Fruit fly (Drosophila melanogaster) whole organism, embryonic: ENCODE results near the gene Polr1H.
A peak's percentile ranks its signal among the peaks of the same experiment; 100 is the strongest.

Experiments
- Ada2b ChIP-seq: fragments of 200-800 bp; sonication (Bioruptor generic); IDR thresholded peaks from 2 replicates; pipeline ENCODE4 v1.3.6; 2022; ENCODE audit warnings: missing biosample characterization, missing genetic modification characterization
- Atf3 ChIP-seq: fragments of 200-800 bp; sonication (Bioruptor generic); optimal IDR thresholded peaks from 3 replicates; lab custom pipeline; 2016; ENCODE audit warnings: missing biosample characterization, missing genetic modification characterization
- CG10979 ChIP-seq: fragments of 200-800 bp; sonication (Bioruptor generic); optimal IDR thresholded peaks from 2 replicates; lab custom pipeline; 2018; ENCODE audit warnings: missing biosample characterization, mild to moderate bottlenecking, missing genetic modification characterization, moderate library complexity
- CG11723 ChIP-seq: fragments of 200-800 bp; sonication (Bioruptor generic); optimal IDR thresholded peaks from 2 replicates; lab custom pipeline; 2017; ENCODE audit warnings: missing biosample characterization, mild to moderate bottlenecking, missing genetic modification characterization
- CG12104 ChIP-seq: fragments of 200-800 bp; sonication (Bioruptor generic); optimal IDR thresholded peaks from 3 replicates; lab custom pipeline; 2016; ENCODE audit warnings: missing biosample characterization, missing genetic modification characterization
- CG12155 ChIP-seq: fragments of 200-800 bp; sonication (Bioruptor generic); optimal IDR thresholded peaks from 3 replicates; lab custom pipeline; 2016; ENCODE audit warnings: missing biosample characterization, missing genetic modification characterization
- CG15601 ChIP-seq: fragments of 200-800 bp; sonication (Bioruptor generic); optimal IDR thresholded peaks from 3 replicates; lab custom pipeline; 2019; ENCODE audit warnings: missing biosample characterization, mild to moderate bottlenecking, missing genetic modification characterization, moderate library complexity
- CG16813 ChIP-seq: fragments of 200-800 bp; sonication (Bioruptor generic); IDR thresholded peaks from 3 replicates; pipeline ENCODE4 v1.3.6; 2022; ENCODE audit warnings: missing biosample characterization, missing genetic modification characterization; ENCODE audit not compliant: partially characterized antibody
- CG17385 ChIP-seq: fragments of 200-800 bp; sonication (Bioruptor generic); optimal IDR thresholded peaks from 3 replicates; lab custom pipeline; 2018; ENCODE audit warnings: missing biosample characterization, mild to moderate bottlenecking, missing genetic modification characterization
- CG18476 ChIP-seq: fragments of 200-800 bp; sonication (Bioruptor generic); optimal IDR thresholded peaks from 2 replicates; lab custom pipeline; 2016; ENCODE audit warnings: missing biosample characterization, mild to moderate bottlenecking, missing genetic modification characterization
- CG34224 ChIP-seq: fragments of 200-800 bp; sonication (Bioruptor generic); IDR thresholded peaks from 3 replicates; pipeline ENCODE4 v1.3.6; 2022; ENCODE audit warnings: missing biosample characterization, missing genetic modification characterization; ENCODE audit not compliant: partially characterized antibody
- CG3838 ChIP-seq: fragments of 200-800 bp; sonication (Bioruptor generic); optimal IDR thresholded peaks from 3 replicates; lab custom pipeline; 2016; ENCODE audit warnings: missing biosample characterization, missing genetic modification characterization
- CG4424 ChIP-seq: fragments of 200-800 bp; sonication (Bioruptor generic); optimal IDR thresholded peaks from 3 replicates; lab custom pipeline; 2016; ENCODE audit warnings: missing biosample characterization, missing genetic modification characterization
- CG6689 ChIP-seq: fragments of 200-800 bp; sonication (Bioruptor generic); IDR thresholded peaks from 2 replicates; pipeline ENCODE4 v1.3.6; 2022; ENCODE audit warnings: missing biosample characterization, missing genetic modification characterization
- CG7839 ChIP-seq: fragments of 200-800 bp; sonication (Bioruptor generic); optimal IDR thresholded peaks from 3 replicates; lab custom pipeline; 2018; ENCODE audit warnings: missing biosample characterization, mild to moderate bottlenecking, missing genetic modification characterization, moderate library complexity
- CG8924 ChIP-seq: fragments of 200-800 bp; optimal IDR thresholded peaks from 3 replicates; lab custom pipeline; 2019; ENCODE audit warnings: missing biosample characterization, mild to moderate bottlenecking, missing genetic modification characterization, moderate library complexity
- CG9727 ChIP-seq: fragments of 200-800 bp; sonication (Bioruptor generic); optimal IDR thresholded peaks from 3 replicates; lab custom pipeline; 2017; ENCODE audit warnings: missing biosample characterization, mild to moderate bottlenecking, missing genetic modification characterization
- CG9817 ChIP-seq: fragments of 200-800 bp; sonication (Bioruptor generic); optimal IDR thresholded peaks from 2 replicates; lab custom pipeline; 2018; ENCODE audit warnings: missing biosample characterization, mild to moderate bottlenecking, missing genetic modification characterization, moderate library complexity
- D ChIP-seq, 2 experiments: fragments of 200-800 bp in 1 of 2; fragments of >200 bp in 1 of 2; sonication (Bioruptor generic) in 1 of 2; optimal IDR thresholded peaks; 2 replicates in 1 of 2; 3 replicates in 1 of 2; lab custom pipeline; 2017; ENCODE audit warnings: mild to moderate bottlenecking in 1 of 2, missing biosample characterization in 1 of 2, missing genetic modification characterization in 1 of 2, missing genetic modification reagents in 1 of 2
- Dad ChIP-seq: fragments of 200-800 bp; sonication (Bioruptor generic); optimal IDR thresholded peaks from 3 replicates; lab custom pipeline; 2016; ENCODE audit warnings: missing biosample characterization, missing genetic modification characterization
- Dll ChIP-seq: fragments of 200-800 bp; sonication (Bioruptor generic); IDR thresholded peaks from 4 replicates; pipeline ENCODE4 v1.3.6; 2022; ENCODE audit warnings: missing biosample characterization, missing genetic modification characterization; ENCODE audit not compliant: partially characterized antibody
- HLH3B ChIP-seq: fragments of 200-800 bp; sonication (Bioruptor generic); IDR thresholded peaks from 2 replicates; pipeline ENCODE4 v1.3.6; 2022; ENCODE audit warnings: missing biosample characterization, missing genetic modification characterization
- Hr51 ChIP-seq, 2 experiments: fragments of 200-800 bp; sonication (Bioruptor generic); optimal IDR thresholded peaks; 2 replicates in 1 of 2; 3 replicates in 1 of 2; lab custom pipeline; 2016 to 2018; ENCODE audit warnings: missing biosample characterization in 2 of 2, missing genetic modification characterization in 2 of 2, mild to moderate bottlenecking in 1 of 2, moderate library complexity in 1 of 2
- Jarid2 ChIP-seq: fragments of 200-800 bp; sonication (Bioruptor generic); optimal IDR thresholded peaks from 3 replicates; lab custom pipeline; 2017; ENCODE audit warnings: mild to moderate bottlenecking, missing biosample characterization, missing genetic modification reagents, missing genetic modification characterization
- Sox100B ChIP-seq: fragments of 200-800 bp; sonication (Bioruptor generic); optimal IDR thresholded peaks from 3 replicates; lab custom pipeline; 2018; ENCODE audit warnings: missing biosample characterization, mild to moderate bottlenecking, missing genetic modification characterization
- Sox102F ChIP-seq: fragments of 200-800 bp; sonication (Bioruptor generic); optimal IDR thresholded peaks from 2 replicates; lab custom pipeline; 2018; ENCODE audit warnings: missing biosample characterization, mild to moderate bottlenecking, missing genetic modification characterization, moderate library complexity
- YL-1 ChIP-seq: fragments of 200-800 bp; sonication (Bioruptor generic); optimal IDR thresholded peaks from 3 replicates; lab custom pipeline; 2017; ENCODE audit warnings: missing biosample characterization, mild to moderate bottlenecking, missing genetic modification characterization
- bsh ChIP-seq, 2 experiments: fragments of 200-800 bp; sonication (Bioruptor generic); optimal IDR thresholded peaks; 2 replicates each; lab custom pipeline; 2017 to 2018; ENCODE audit warnings: mild to moderate bottlenecking in 2 of 2, missing biosample characterization in 2 of 2, missing genetic modification characterization in 2 of 2, moderate library complexity in 1 of 2
- cg ChIP-seq: fragments of 200-800 bp; sonication (Bioruptor generic); optimal IDR thresholded peaks from 3 replicates; lab custom pipeline; 2019; ENCODE audit warnings: missing biosample characterization, mild to moderate bottlenecking, missing genetic modification characterization, moderate library complexity
- chn ChIP-seq: fragments of 200-800 bp; sonication (Bioruptor generic); optimal IDR thresholded peaks from 2 replicates; lab custom pipeline; 2016; ENCODE audit warnings: missing biosample characterization, missing genetic modification characterization
- corto ChIP-seq: fragments of 200-800 bp; sonication (Bioruptor generic); optimal IDR thresholded peaks from 2 replicates; lab custom pipeline; 2016; ENCODE audit warnings: missing biosample characterization, mild to moderate bottlenecking, missing genetic modification characterization, moderate library complexity
- cwo ChIP-seq: fragments of 200-800 bp; sonication (Bioruptor generic); optimal IDR thresholded peaks from 3 replicates; lab custom pipeline; 2017; ENCODE audit warnings: missing biosample characterization, missing genetic modification characterization, mild to moderate bottlenecking, moderate library complexity, missing genetic modification reagents
- dmrt99B ChIP-seq: fragments of 200-800 bp; sonication (Bioruptor generic); optimal IDR thresholded peaks from 2 replicates; lab custom pipeline; 2018; ENCODE audit warnings: missing biosample characterization, mild to moderate bottlenecking, missing genetic modification characterization, moderate library complexity
- gsb-n ChIP-seq: fragments of 200-800 bp; sonication (Bioruptor generic); optimal IDR thresholded peaks from 3 replicates; lab custom pipeline; 2018; ENCODE audit warnings: missing biosample characterization, mild to moderate bottlenecking, missing genetic modification characterization
- hkb ChIP-seq, 2 experiments: fragments of 200-800 bp in 1 of 2; fragments of >200 bp in 1 of 2; sonication (Bioruptor generic) in 1 of 2; IDR thresholded peaks in 1 of 2; optimal IDR thresholded peaks in 1 of 2; 2 replicates each; pipeline versions ENCODE4 v1.3.6 to Lab custom; 2017 to 2022; ENCODE audit warnings: missing biosample characterization in 1 of 2, missing genetic modification characterization in 1 of 2
- kah ChIP-seq: fragments of 200-800 bp; sonication (Bioruptor generic); optimal IDR thresholded peaks from 2 replicates; lab custom pipeline; 2018; ENCODE audit warnings: missing biosample characterization, mild to moderate bottlenecking, missing genetic modification characterization
- p53 ChIP-seq: fragments of 200-800 bp; sonication (Bioruptor generic); optimal IDR thresholded peaks from 2 replicates; lab custom pipeline; 2016; ENCODE audit warnings: missing biosample characterization, missing genetic modification characterization
- phol ChIP-seq: fragments of 200-800 bp; sonication (Bioruptor generic); optimal IDR thresholded peaks from 3 replicates; lab custom pipeline; 2018; ENCODE audit warnings: missing biosample characterization, mild to moderate bottlenecking, missing genetic modification characterization, moderate library complexity
- prd ChIP-seq, 3 experiments: fragments of >200 bp in 2 of 3; fragments of 200-800 bp in 1 of 3; sonication (Bioruptor generic) in 1 of 3; optimal IDR thresholded peaks in 2 of 3; IDR thresholded peaks in 1 of 3; 2 replicates in 2 of 3; 3 replicates in 1 of 3; pipeline versions ENCODE4 v1.3.6 to Lab custom; 2017 to 2022; ENCODE audit warnings: missing biosample characterization in 1 of 3, missing genetic modification characterization in 1 of 3
- sens ChIP-seq: fragments of 200-800 bp; sonication (Bioruptor generic); peaks from one replicate; lab custom pipeline; 2016; ENCODE audit warnings: missing biosample characterization, missing genetic modification characterization
- seq ChIP-seq: fragments of 200-800 bp; sonication (Bioruptor generic); IDR thresholded peaks from 2 replicates; pipeline ENCODE4 v1.3.6; 2022; ENCODE audit warnings: missing biosample characterization, missing genetic modification characterization
- shn ChIP-seq: fragments of 200-800 bp; sonication (Bioruptor generic); optimal IDR thresholded peaks from 3 replicates; lab custom pipeline; 2016; ENCODE audit warnings: missing biosample characterization, missing genetic modification characterization
- slbo ChIP-seq: fragments of 200-800 bp; sonication (Bioruptor generic); IDR thresholded peaks from 2 replicates; pipeline ENCODE4 v1.3.6; 2022; ENCODE audit warnings: missing biosample characterization, missing genetic modification characterization
- sr ChIP-seq: fragments of 200-800 bp; sonication (Bioruptor generic); IDR thresholded peaks from 3 replicates; pipeline ENCODE4 v1.3.6; 2022; ENCODE audit warnings: missing biosample characterization, missing genetic modification characterization
- tna ChIP-seq: fragments of 200-800 bp; sonication (Bioruptor generic); IDR thresholded peaks from 2 replicates; pipeline ENCODE4 v1.3.6; 2022; ENCODE audit warnings: missing biosample characterization, missing genetic modification characterization; ENCODE audit not compliant: partially characterized antibody
- zen2 ChIP-seq: fragments of 200-800 bp; sonication (Bioruptor generic); IDR thresholded peaks from 3 replicates; pipeline ENCODE4 v1.3.6; 2022; ENCODE audit warnings: missing biosample characterization, missing genetic modification characterization; ENCODE audit not compliant: partially characterized antibody

Gene Polr1H

dm6 chr3R:21823699-21824406 lies 46.2 kb upstream of the Polr1H start (continued):
- TF ChIP-seq hkb (optimal IDR thresholded peaks at IDR 0.05; lab: Kevin White, UChicago) (no peak), hkb (GFP tag; IDR thresholded peaks at IDR 0.05; lab: Robert Waterston, UW) (peak; percentile 30), HLH3B (GFP tag; lab: Robert Waterston, UW) (0 out of 2 replicates have a peak, but pooled peaks have one; percentile 12), CG15601 (tag; lab: Kevin White, UChicago) (no peak), CG8924 (tag; lab: Kevin White, UChicago) (peak; percentile 42), corto (GFP tag; lab: Kevin White, UChicago) (no peak), CG16813 (GFP tag; lab: Robert Waterston, UW) (no peak), dmrt99B (tag; lab: Kevin White, UChicago) (peak; percentile 40), CG18476 (GFP tag; lab: Kevin White, UChicago) (no peak), shn (GFP tag; lab: Kevin White, UChicago) (no peak), Ada2b (GFP tag; lab: Robert Waterston, UW) (peak; percentile 21; the same call in 1 of the 2 replicates), D (optimal IDR thresholded peaks at IDR 0.05; lab: Kevin White, UChicago) (no peak), D (GFP tag; optimal IDR thresholded peaks at IDR 0.05; lab: Kevin White, UChicago) (peak; percentile 49), Sox100B (GFP tag; lab: Kevin White, UChicago) (peak; percentile 63), Sox102F (peak; percentile 10), CG12104 (GFP tag; lab: Kevin White, UChicago) (peak; percentile 6), phol (peak; percentile 71), Atf3 (GFP tag; lab: Kevin White, UChicago) (no peak), CG10979 (peak; percentile 70), kah (no peak), cwo (GFP tag; lab: Kevin White, UChicago) (peak; percentile 8), CG11723 (no peak), CG3838 (GFP tag; lab: Kevin White, UChicago) (no peak), slbo (no peak), CG17385 (GFP tag; lab: Kevin White, UChicago) (peak; percentile 6), bsh (GFP tag; optimal IDR thresholded peaks at IDR 0.05; lab: Kevin White, UChicago) (peak in 1 of 2 experiments; percentile 8), zen2 (no peak), sens (GFP tag; lab: Kevin White, UChicago) (peak; percentile 30), gsb-n (tag; lab: Kevin White, UChicago) (no peak), CG34224 (no peak), CG9817 (no peak), chn (no peak), CG9727 (GFP tag; lab: Kevin White, UChicago) (peak; percentile 74), Dll (GFP tag; lab: Robert Waterston, UW) (no peak), cg (GFP tag; lab: Kevin White, UChicago) (peak; percentile 1), CG12155 (no peak), Hr51 (GFP tag; optimal IDR thresholded peaks at IDR 0.05; lab: Kevin White, UChicago) (peak in 1 of 2 experiments; percentile 41), CG4424 (GFP tag; lab: Kevin White, UChicago) (peak; percentile 68), CG6689 (GFP tag; lab: Robert Waterston, UW) (peak; percentile 39; the same call in 1 of the 2 replicates), prd (optimal IDR thresholded peaks at IDR 0.05; lab: Kevin White, UChicago) (no peak), prd (GFP tag; IDR thresholded peaks at IDR 0.05; lab: Robert Waterston, UW) (peak; percentile 41; the same call in 1 of the 3 replicates), sr (GFP tag; lab: Robert Waterston, UW) (peak; percentile 45; the same call in 1 of the 3 replicates), seq (GFP tag; lab: Robert Waterston, UW) (no peak), YL-1 (GFP tag; lab: Kevin White, UChicago) (no peak), tna (GFP tag; lab: Robert Waterston, UW) (peak; percentile 17; the same call in 1 of the 2 replicates), p53 (GFP tag; lab: Kevin White, UChicago) (no peak), CG7839 (tag; lab: Kevin White, UChicago) (peak; percentile 54), Dad (GFP tag; lab: Kevin White, UChicago) (no peak), Jarid2 (GFP tag; lab: Kevin White, UChicago) (peak; percentile 5)
